Worm (Caenorhabditis elegans) whole organism, L4 larva: Measurements from ENCODE around the gene T02D1.8.

Experiments used
- skn-1 ChIP-seq: fragments of 150-350 bp; optimal IDR thresholded peaks from 2 replicates; lab custom pipeline; 2014; ENCODE audit warnings: missing biosample characterization, missing genetic modification characterization

The T02D1.8 gene

ce11 chrIV:17338920-17339510 lies 48.3 kb downstream of the T02D1.8 start, which contains the start of gene C49C3.10 (continued):
- no peak for TF ChIP-seq skn-1 (tag; lab: Kevin White, UChicago)
